Worm (Caenorhabditis elegans) whole organism, mixed stage, embryonic: Measurements from ENCODE around the gene fip-4.

Source experiments
- lsy-2 ChIP-seq: fragments of 150-350 bp; optimal IDR thresholded peaks from 2 replicates; lab custom pipeline; 2014; ENCODE audit warnings: missing biosample characterization, missing genetic modification characterization
- nhr-12 ChIP-seq: fragments of 150-350 bp; optimal IDR thresholded peaks from 2 replicates; lab custom pipeline; 2014; ENCODE audit warnings: missing biosample characterization, missing genetic modification characterization
- nhr-237 ChIP-seq: fragments of 150-350 bp; optimal IDR thresholded peaks from 2 replicates; lab custom pipeline; 2014; ENCODE audit warnings: missing biosample characterization, missing genetic modification characterization
- nhr-76 ChIP-seq: sonication (generic microtip); optimal IDR thresholded peaks from 2 replicates; lab custom pipeline; 2017; ENCODE audit warnings: missing biosample characterization, missing genetic modification characterization
- unc-62 ChIP-seq: fragments of 150-350 bp; optimal IDR thresholded peaks from 2 replicates; lab custom pipeline; 2014; ENCODE audit warnings: missing biosample characterization, missing genetic modification reagents, missing genetic modification characterization
- zip-8 ChIP-seq: fragments of 150-350 bp; optimal IDR thresholded peaks from 2 replicates; lab custom pipeline; 2014; ENCODE audit warnings: missing biosample characterization, missing genetic modification characterization

DNA sequence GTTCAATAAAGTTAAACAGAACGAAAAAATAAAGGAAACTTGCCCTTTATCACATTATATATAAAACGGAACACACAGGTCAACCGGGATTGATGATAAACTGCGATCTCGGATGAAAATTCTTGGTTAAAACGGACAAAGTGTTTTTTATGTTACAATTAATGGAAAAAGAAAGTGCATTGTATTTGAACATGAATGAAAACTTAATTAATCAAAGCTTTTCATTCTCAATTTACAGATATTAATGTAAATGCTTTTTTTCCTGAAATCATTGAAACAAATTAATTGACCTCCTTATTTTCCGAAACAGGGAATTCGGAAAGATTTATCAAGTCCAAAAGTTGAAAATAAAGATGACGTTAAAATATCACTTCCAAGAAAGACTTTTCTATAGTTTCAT is 9.6 kb downstream of the fip-4 start, which contains the start of gene F41E6.8:
- TF ChIP-seq nhr-76 (no peak), zip-8 (no peak), nhr-12 (tag; lab: Kevin White, UChicago) (no peak), unc-62 (GFP tag; lab: Kevin White, UChicago) (no peak), lsy-2 (tag; lab: Kevin White, UChicago) (no peak), nhr-237 (no peak)
